Fruit fly (Drosophila melanogaster): Measurements from ENCODE around the gene vig.

Gene vig

dm6 chr2L:15061368-15061767 is 8.7 kb downstream of the vig start, which contains the start of the genes solo and vas:
solo (plus strand) TSS chr2L:15061656.
vas (plus strand) TSS chr2L:15061656.
- TF ChIP-seq odd (GFP tag; optimal IDR thresholded peaks at IDR 0.05) (no peak), CG10209 (GFP tag; optimal IDR thresholded peaks at IDR 0.05) (peak; percentile 36), NFAT (GFP tag; IDR thresholded peaks at IDR 0.05) (no peak), CG2129 (GFP tag; IDR thresholded peaks at IDR 0.05; ENCODE audit: partially characterized antibody) (no peak), bsh (GFP tag; optimal IDR thresholded peaks at IDR 0.05) (peak in 1 of 2 experiments; percentile 56), CG17359 (tag; optimal IDR thresholded peaks at IDR 0.05) (peak; percentile 51), sna (GFP tag; IDR thresholded peaks at IDR 0.05; ENCODE audit: partially characterized antibody) (peak; percentile 48; the same call in 1 of the 2 replicates), NK7.1 (GFP tag; optimal IDR thresholded peaks at IDR 0.05) (no peak), pho (GFP tag; optimal IDR thresholded peaks at IDR 0.05) (peak; percentile 23), da (GFP tag; optimal IDR thresholded peaks at IDR 0.05) (no peak), CG18476 (GFP tag; optimal IDR thresholded peaks at IDR 0.05) (peak; percentile 45), Meics (GFP tag; optimal IDR thresholded peaks at IDR 0.05) (peak; percentile 38), Nf-YB (GFP tag; optimal IDR thresholded peaks at IDR 0.05) (no peak), H15 (GFP tag; IDR thresholded peaks at IDR 0.05) (no peak), CG2120 (GFP tag; optimal IDR thresholded peaks at IDR 0.05) (peak; percentile 65), corto (GFP tag; optimal IDR thresholded peaks at IDR 0.05) (no peak), nerfin-2 (GFP tag; IDR thresholded peaks at IDR 0.05; ENCODE audit: partially characterized antibody) (no peak), CG12942 (GFP tag; optimal IDR thresholded peaks at IDR 0.05) (peak; percentile 21), Ets97D (GFP tag; optimal IDR thresholded peaks at IDR 0.05) (peak; percentile 48), tgo (GFP tag; IDR thresholded peaks at IDR 0.05) (no peak), p53 (GFP tag; optimal IDR thresholded peaks at IDR 0.05) (no peak), Pdp1 (GFP tag; optimal IDR thresholded peaks at IDR 0.05) (peak in 1 of 2 experiments; percentile 9), ap (GFP tag; IDR thresholded peaks at IDR 0.05) (0 out of 2 replicates have a peak, but pooled peaks have one; percentile 14), jumu (GFP tag; optimal IDR thresholded peaks at IDR 0.05) (no peak), h (optimal IDR thresholded peaks at IDR 0.05) (no peak), onecut (GFP tag; IDR thresholded peaks at IDR 0.05) (no peak), CG12769 (tag; optimal IDR thresholded peaks at IDR 0.05) (peak; percentile 51), MESR4 (GFP tag; optimal IDR thresholded peaks at IDR 0.05) (no peak), HHEX (GFP tag; optimal IDR thresholded peaks at IDR 0.05) (no peak), Ssrp (tag; optimal IDR thresholded peaks at IDR 0.05) (peak; percentile 61), Hand (GFP tag; optimal IDR thresholded peaks at IDR 0.05) (no peak), cg (GFP tag; optimal IDR thresholded peaks at IDR 0.05) (no peak), Sox100B (GFP tag; optimal IDR thresholded peaks at IDR 0.05) (peak; percentile 39), pita (GFP tag; optimal IDR thresholded peaks at IDR 0.05) (no peak), pzg (GFP tag; optimal IDR thresholded peaks at IDR 0.05) (peak; percentile 54), CTCF (GFP tag; optimal IDR thresholded peaks at IDR 0.05) (no peak), CG8290 (GFP tag; optimal IDR thresholded peaks at IDR 0.05) (peak; percentile 75), CG8290 (tag; optimal IDR thresholded peaks at IDR 0.05) (peak; percentile 29 to 84), CG7839 (tag; optimal IDR thresholded peaks at IDR 0.05) (peak; percentile 62), CG5953 (GFP tag; IDR thresholded peaks at IDR 0.05) (no peak), hbn (GFP tag; IDR thresholded peaks at IDR 0.05; ENCODE audit: partially characterized antibody) (no peak), CG15514 (GFP tag; optimal IDR thresholded peaks at IDR 0.05) (peak; percentile 37), klu (GFP tag; IDR thresholded peaks at IDR 0.05) (no peak), sob (GFP tag; IDR thresholded peaks at IDR 0.05) (peak; percentile 43; the same call in 1 of the 2 replicates), ftz-f1 (GFP tag; optimal IDR thresholded peaks at IDR 0.05) (no peak), CG1647 (GFP tag; optimal IDR thresholded peaks at IDR 0.05) (no peak), slp2 (GFP tag; optimal IDR thresholded peaks at IDR 0.05) (no peak), CG10274 (GFP tag; optimal IDR thresholded peaks at IDR 0.05) (no peak), CG5180 (GFP tag; optimal IDR thresholded peaks at IDR 0.05) (no peak), Atf-2 (GFP tag; optimal IDR thresholded peaks at IDR 0.05) (no peak), CG31224 (GFP tag; IDR thresholded peaks at IDR 0.05) (no peak), CG11085 (GFP tag; IDR thresholded peaks at IDR 0.05) (no peak)

Data from whole organism, embryonic.